Worm (Caenorhabditis elegans) whole organism, late embryonic: ENCODE measurements around the gene R07H5.16.

Experiments
- ama-1 ChIP-seq: fragments of 150-350 bp; optimal IDR thresholded peaks from 2 replicates; lab custom pipeline; 2014
- ceh-14 ChIP-seq: sonication (generic microtip); optimal IDR thresholded peaks from 2 replicates; lab custom pipeline; 2016; ENCODE audit warnings: missing genotype, missing genetic modification characterization, missing compliant biosample characterization
- ceh-2 ChIP-seq: sonication (generic microtip); optimal IDR thresholded peaks from 2 replicates; lab custom pipeline; 2016; ENCODE audit warnings: missing genotype, missing genetic modification characterization, missing compliant biosample characterization
- ceh-9 ChIP-seq: sonication (generic microtip); optimal IDR thresholded peaks from 2 replicates; lab custom pipeline; 2016; ENCODE audit warnings: mild to moderate bottlenecking, missing genetic modification characterization, inconsistent platforms, missing compliant biosample characterization
- che-1 ChIP-seq: sonication (generic microtip); optimal IDR thresholded peaks from 2 replicates; lab custom pipeline; 2016; ENCODE audit warnings: mild to moderate bottlenecking, missing genetic modification characterization, missing compliant biosample characterization
- dve-1 ChIP-seq: sonication (generic microtip); optimal IDR thresholded peaks from 2 replicates; lab custom pipeline; 2017; ENCODE audit warnings: antibody characterized with exemption, mild to moderate bottlenecking, missing genetic modification characterization, missing compliant biosample characterization
- fkh-10 ChIP-seq: fragments of 150-350 bp; optimal IDR thresholded peaks from 2 replicates; lab custom pipeline; 2014; ENCODE audit warnings: missing biosample characterization, missing genetic modification reagents, missing genetic modification characterization
- hlh-30 ChIP-seq: sonication (generic microtip); optimal IDR thresholded peaks from 2 replicates; lab custom pipeline; 2017; ENCODE audit warnings: antibody characterized with exemption, missing genetic modification characterization, missing compliant biosample characterization; ENCODE audit not compliant: insufficient read depth
- nfya-1 ChIP-seq: sonication (generic microtip); optimal IDR thresholded peaks from 2 replicates; lab custom pipeline; 2017; ENCODE audit warnings: missing genetic modification characterization, mild to moderate bottlenecking, missing compliant biosample characterization, antibody characterized with exemption, moderate library complexity
- pha-4 ChIP-seq: fragments of 150-350 bp; optimal IDR thresholded peaks from 2 replicates; lab custom pipeline; 2018; ENCODE audit warnings: missing biosample characterization, missing genetic modification reagents, missing genetic modification characterization
- rnt-1 ChIP-seq: sonication (generic microtip); optimal IDR thresholded peaks from 2 replicates; lab custom pipeline; 2016; ENCODE audit warnings: missing genetic modification characterization, missing compliant biosample characterization

ce11 chrIV:11180077-11180476, 19.1 kb upstream of the R07H5.16 start:
- TF ChIP-seq ceh-2 (tag; lab: Kevin White, UChicago), result no peak
- TF ChIP-seq pha-4 (tag; lab: Kevin White, UChicago), result no peak
- TF ChIP-seq hlh-30 (tag; lab: Kevin White, UChicago), result no peak
- TF ChIP-seq ceh-14 (tag; lab: Kevin White, UChicago), result no peak
- TF ChIP-seq che-1 (tag; lab: Kevin White, UChicago), result no peak
- TF ChIP-seq dve-1 (tag; lab: Kevin White, UChicago), result no peak
- TF ChIP-seq fkh-10 (GFP tag; lab: Kevin White, UChicago), result no peak
- no peak for TF ChIP-seq nfya-1 (tag; lab: Kevin White, UChicago)
- no peak for TF ChIP-seq ama-1
- no peak for TF ChIP-seq ceh-9
- TF ChIP-seq rnt-1 (tag; lab: Kevin White, UChicago), result no peak
